Fruit fly (Drosophila melanogaster) whole organism, embryonic: ENCODE measurements around the gene CG33268.

Source experiments
- Atf3 ChIP-seq: fragments of 200-800 bp; sonication (Bioruptor generic); optimal IDR thresholded peaks from 3 replicates; lab custom pipeline; 2016; ENCODE audit warnings: missing biosample characterization, missing genetic modification characterization
- CG10147 ChIP-seq: fragments of 200-800 bp; sonication (Bioruptor generic); optimal IDR thresholded peaks from 2 replicates; lab custom pipeline; 2019; ENCODE audit warnings: missing biosample characterization, mild to moderate bottlenecking, missing genetic modification characterization, moderate library complexity
- CG10267 ChIP-seq: fragments of 200-800 bp; sonication (Bioruptor generic); optimal IDR thresholded peaks from 2 replicates; lab custom pipeline; 2018; ENCODE audit warnings: missing biosample characterization, mild to moderate bottlenecking, missing genetic modification characterization, moderate library complexity
- CG11696 ChIP-seq: fragments of 200-800 bp; sonication (Bioruptor generic); IDR thresholded peaks from 2 replicates; pipeline ENCODE4 v1.3.6; 2022; ENCODE audit warnings: missing biosample characterization, missing genetic modification characterization
- CG12391 ChIP-seq: fragments of 200-800 bp; sonication (Bioruptor generic); optimal IDR thresholded peaks from 3 replicates; lab custom pipeline; 2018; ENCODE audit warnings: missing biosample characterization, mild to moderate bottlenecking, missing genetic modification characterization, moderate library complexity
- CG12744 ChIP-seq: fragments of 200-800 bp; sonication (Bioruptor generic); optimal IDR thresholded peaks from 2 replicates; lab custom pipeline; 2016; ENCODE audit warnings: missing biosample characterization, missing genetic modification characterization
- CG13296 ChIP-seq: fragments of 200-800 bp; sonication (Bioruptor generic); optimal IDR thresholded peaks from 3 replicates; lab custom pipeline; 2018; ENCODE audit warnings: missing biosample characterization, mild to moderate bottlenecking, missing genetic modification characterization
- CG17361 ChIP-seq: fragments of 200-800 bp; sonication (Bioruptor generic); IDR thresholded peaks from 3 replicates; pipeline ENCODE4 v1.3.6; 2022; ENCODE audit warnings: missing biosample characterization, missing genetic modification characterization
- CG2129 ChIP-seq: fragments of 200-800 bp; sonication (Bioruptor generic); IDR thresholded peaks from 2 replicates; pipeline ENCODE4 v1.3.6; 2022; ENCODE audit warnings: missing biosample characterization, missing genetic modification characterization; ENCODE audit not compliant: partially characterized antibody
- CG2678 ChIP-seq: fragments of 200-800 bp; sonication (Bioruptor generic); optimal IDR thresholded peaks from 3 replicates; lab custom pipeline; 2019; ENCODE audit warnings: missing biosample characterization, mild to moderate bottlenecking, missing genetic modification characterization, moderate library complexity
- CG34224 ChIP-seq: fragments of 200-800 bp; sonication (Bioruptor generic); IDR thresholded peaks from 3 replicates; pipeline ENCODE4 v1.3.6; 2022; ENCODE audit warnings: missing biosample characterization, missing genetic modification characterization; ENCODE audit not compliant: partially characterized antibody
- CG6654 ChIP-seq: fragments of 200-800 bp; sonication (Bioruptor generic); optimal IDR thresholded peaks from 2 replicates; lab custom pipeline; 2017; ENCODE audit warnings: missing biosample characterization, mild to moderate bottlenecking, missing genetic modification characterization
- CG6683 ChIP-seq: fragments of 200-800 bp; sonication (Bioruptor generic); optimal IDR thresholded peaks from 2 replicates; lab custom pipeline; 2017; ENCODE audit warnings: missing biosample characterization, mild to moderate bottlenecking, missing genetic modification characterization, missing genetic modification reagents
- CG6791 ChIP-seq: fragments of 200-800 bp; sonication (Bioruptor generic); IDR thresholded peaks from 3 replicates; pipeline ENCODE4 v1.3.6; 2022; ENCODE audit warnings: missing biosample characterization, missing genetic modification characterization; ENCODE audit not compliant: partially characterized antibody
- CG6813 ChIP-seq: fragments of 200-800 bp; sonication (Bioruptor generic); optimal IDR thresholded peaks from 2 replicates; lab custom pipeline; 2017; ENCODE audit warnings: missing biosample characterization, missing genetic modification characterization, mild to moderate bottlenecking, moderate library complexity, missing genetic modification reagents
- CG7271 ChIP-seq: fragments of 200-800 bp; sonication (Bioruptor generic); optimal IDR thresholded peaks from 2 replicates; lab custom pipeline; 2018; ENCODE audit warnings: missing biosample characterization, mild to moderate bottlenecking, missing genetic modification characterization, moderate library complexity
- CG8765 ChIP-seq: fragments of 200-800 bp; sonication (Bioruptor generic); IDR thresholded peaks from 2 replicates; pipeline ENCODE4 v1.3.6; 2022; ENCODE audit warnings: missing biosample characterization, missing genetic modification characterization
- CG9932 ChIP-seq: fragments of 200-800 bp; sonication (Bioruptor generic); IDR thresholded peaks from 2 replicates; pipeline ENCODE4 v1.3.6; 2022; ENCODE audit warnings: missing biosample characterization, missing genetic modification characterization
- D19A ChIP-seq: fragments of 200-800 bp; optimal IDR thresholded peaks from 3 replicates; lab custom pipeline; 2019; ENCODE audit warnings: missing biosample characterization, mild to moderate bottlenecking, missing genetic modification characterization, moderate library complexity
- Med ChIP-seq: fragments of 200-800 bp; sonication (Bioruptor generic); peaks from one replicate; lab custom pipeline; 2016; ENCODE audit warnings: missing biosample characterization, missing genetic modification characterization, mild to moderate bottlenecking, inconsistent platforms, moderate library complexity
- NC2β ChIP-seq: fragments of 200-800 bp; sonication (Bioruptor generic); optimal IDR thresholded peaks from 2 replicates; lab custom pipeline; 2016; ENCODE audit warnings: missing biosample characterization, missing genetic modification characterization
- Nf-YA ChIP-seq: fragments of 200-800 bp; sonication (Bioruptor generic); IDR thresholded peaks from 2 replicates; pipeline ENCODE4 v1.3.6; 2022; ENCODE audit warnings: missing biosample characterization, missing genetic modification characterization
- Nf-YC ChIP-seq: fragments of 200-800 bp; optimal IDR thresholded peaks from 3 replicates; lab custom pipeline; 2019; ENCODE audit warnings: missing biosample characterization, mild to moderate bottlenecking, missing genetic modification characterization, moderate library complexity
- Rfx ChIP-seq: fragments of 200-800 bp; sonication (Bioruptor generic); IDR thresholded peaks from 2 replicates; pipeline ENCODE4 v1.3.6; 2022; ENCODE audit warnings: missing biosample characterization, missing genetic modification characterization
- Spps ChIP-seq: fragments of 200-800 bp; sonication (Bioruptor generic); optimal IDR thresholded peaks from 2 replicates; lab custom pipeline; 2018; ENCODE audit warnings: missing biosample characterization, mild to moderate bottlenecking, missing genetic modification characterization
- TFAM ChIP-seq: fragments of 200-800 bp; sonication (Bioruptor generic); optimal IDR thresholded peaks from 2 replicates; lab custom pipeline; 2017; ENCODE audit warnings: missing biosample characterization, missing genetic modification characterization, inconsistent platforms
- abd-A ChIP-seq: fragments of 200-800 bp; sonication (Bioruptor generic); optimal IDR thresholded peaks from 3 replicates; lab custom pipeline; 2019; ENCODE audit warnings: missing biosample characterization, mild to moderate bottlenecking, missing genetic modification characterization, moderate library complexity
- al ChIP-seq: fragments of 200-800 bp; sonication (Bioruptor generic); IDR thresholded peaks from 2 replicates; pipeline ENCODE4 v1.3.6; 2022; ENCODE audit warnings: missing biosample characterization, missing genetic modification characterization
- az2 ChIP-seq: fragments of 200-800 bp; sonication (Bioruptor generic); optimal IDR thresholded peaks from 3 replicates; lab custom pipeline; 2016; ENCODE audit warnings: missing biosample characterization, missing genetic modification characterization
- corto ChIP-seq: fragments of 200-800 bp; sonication (Bioruptor generic); optimal IDR thresholded peaks from 2 replicates; lab custom pipeline; 2016; ENCODE audit warnings: missing biosample characterization, mild to moderate bottlenecking, missing genetic modification characterization, moderate library complexity
- da ChIP-seq: fragments of 200-800 bp; sonication (Bioruptor generic); optimal IDR thresholded peaks from 2 replicates; lab custom pipeline; 2016; ENCODE audit warnings: missing biosample characterization, missing genetic modification characterization
- emc ChIP-seq: fragments of 200-800 bp; sonication (Bioruptor generic); optimal IDR thresholded peaks from 2 replicates; lab custom pipeline; 2016; ENCODE audit warnings: missing biosample characterization, missing genetic modification characterization
- gsb-n ChIP-seq: fragments of 200-800 bp; sonication (Bioruptor generic); optimal IDR thresholded peaks from 3 replicates; lab custom pipeline; 2018; ENCODE audit warnings: missing biosample characterization, mild to moderate bottlenecking, missing genetic modification characterization
- hth ChIP-seq: fragments of >200 bp; optimal IDR thresholded peaks from 2 replicates; lab custom pipeline; 2017; ENCODE audit warnings: inconsistent platforms
- knrl ChIP-seq: fragments of 200-800 bp; sonication (Bioruptor generic); IDR thresholded peaks from 3 replicates; pipeline ENCODE4 v1.3.6; 2022; ENCODE audit warnings: missing biosample characterization, missing genetic modification characterization; ENCODE audit not compliant: partially characterized antibody
- lov ChIP-seq, 2 experiments: fragments of 200-800 bp in 1 of 2; fragments of >200 bp in 1 of 2; sonication (Bioruptor generic) in 1 of 2; IDR thresholded peaks in 1 of 2; optimal IDR thresholded peaks in 1 of 2; 2 replicates in 1 of 2; 3 replicates in 1 of 2; pipeline versions ENCODE4 v1.3.6 to Lab custom; 2017 to 2022; ENCODE audit warnings: missing biosample characterization in 1 of 2, missing genetic modification characterization in 1 of 2
- oc ChIP-seq: fragments of 200-800 bp; sonication (Bioruptor generic); optimal IDR thresholded peaks from 2 replicates; lab custom pipeline; 2018; ENCODE audit warnings: missing biosample characterization, mild to moderate bottlenecking, missing genetic modification characterization, moderate library complexity
- otp ChIP-seq: fragments of 200-800 bp; sonication (Bioruptor generic); IDR thresholded peaks from 3 replicates; pipeline ENCODE4, ENCODE4 v1.3.6; 2022; ENCODE audit warnings: missing biosample characterization, missing genetic modification characterization
- pzg ChIP-seq: fragments of 200-800 bp; sonication (Bioruptor generic); optimal IDR thresholded peaks from 3 replicates; lab custom pipeline; 2018; ENCODE audit warnings: missing biosample characterization, mild to moderate bottlenecking, missing genetic modification characterization, moderate library complexity
- salm ChIP-seq: fragments of 200-800 bp; sonication (Bioruptor generic); optimal IDR thresholded peaks from 2 replicates; lab custom pipeline; 2018; ENCODE audit warnings: missing biosample characterization, mild to moderate bottlenecking, missing genetic modification characterization
- sens ChIP-seq: fragments of 200-800 bp; sonication (Bioruptor generic); peaks from one replicate; lab custom pipeline; 2016; ENCODE audit warnings: missing biosample characterization, missing genetic modification characterization
- sob ChIP-seq: fragments of 200-800 bp; sonication (Bioruptor generic); IDR thresholded peaks from 2 replicates; pipeline ENCODE4 v1.3.6; 2022; ENCODE audit warnings: missing biosample characterization, missing genetic modification characterization
- sug ChIP-seq: fragments of 200-800 bp; optimal IDR thresholded peaks from 2 replicates; lab custom pipeline; 2019; ENCODE audit warnings: missing biosample characterization, mild to moderate bottlenecking, missing genetic modification characterization, moderate library complexity
- tio ChIP-seq: fragments of 200-800 bp; sonication (Bioruptor generic); optimal IDR thresholded peaks from 2 replicates; lab custom pipeline; 2017; ENCODE audit warnings: missing biosample characterization, missing genetic modification characterization, inconsistent platforms
- toy ChIP-seq: fragments of 200-800 bp; sonication (Bioruptor generic); IDR thresholded peaks from 2 replicates; pipeline ENCODE4 v1.3.6; 2022; ENCODE audit warnings: missing biosample characterization, missing genetic modification characterization
- tx ChIP-seq: fragments of 200-800 bp; sonication (Bioruptor generic); optimal IDR thresholded peaks from 2 replicates; lab custom pipeline; 2016; ENCODE audit warnings: missing biosample characterization, missing genetic modification characterization
- wek ChIP-seq: fragments of 200-800 bp; sonication (Bioruptor generic); optimal IDR thresholded peaks from 3 replicates; lab custom pipeline; 2018; ENCODE audit warnings: missing biosample characterization, mild to moderate bottlenecking, missing genetic modification characterization, moderate library complexity
- zf30C ChIP-seq: fragments of 200-800 bp; sonication (Bioruptor generic); optimal IDR thresholded peaks from 3 replicates; lab custom pipeline; 2018; ENCODE audit warnings: missing biosample characterization, mild to moderate bottlenecking, missing genetic modification characterization

The CG33268 gene

DNA sequence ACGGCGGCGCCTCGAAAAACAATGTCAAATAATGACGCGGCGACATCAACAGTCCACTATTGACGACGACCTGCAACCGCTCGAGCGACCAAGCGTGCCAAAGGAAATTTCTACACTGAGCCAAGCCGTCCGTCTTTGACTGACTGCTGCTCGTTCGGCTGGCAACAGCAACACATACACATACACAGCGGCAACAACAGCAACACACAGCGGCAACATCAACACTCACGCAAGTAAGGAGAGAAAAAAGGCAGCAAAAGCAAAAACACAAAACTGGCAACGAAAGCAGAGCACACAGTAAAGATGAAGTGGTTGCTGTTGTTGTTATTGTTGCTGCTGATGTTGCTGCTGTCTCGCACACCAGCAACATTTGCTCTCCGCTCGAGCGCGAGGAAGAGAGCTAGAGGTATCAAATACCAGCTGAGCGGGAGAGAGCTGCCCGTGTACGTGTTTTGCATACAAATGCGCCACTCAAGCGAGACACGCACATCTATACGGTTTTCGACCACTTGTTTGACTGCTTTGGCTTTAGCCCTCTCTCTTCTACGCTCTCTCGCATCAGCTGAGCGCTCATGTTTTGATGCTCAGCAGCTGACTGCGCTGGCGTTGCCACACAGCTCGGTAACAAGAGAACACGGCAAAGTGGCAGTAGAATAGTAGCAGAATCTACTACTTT is 37.9 kb downstream of the CG33268 start (continued):
- TF ChIP-seq CG10147 (GFP tag; lab: Kevin White, UChicago) = peak; percentile 38
- TF ChIP-seq CG17361 (GFP tag; lab: Robert Waterston, UW) = peak; percentile 29; the same call in 1 of the 3 replicates
- peak; percentile 16; the same call in 1 of the 2 replicates for TF ChIP-seq CG2129 (GFP tag; lab: Robert Waterston, UW)
- TF ChIP-seq CG6813 = peak; percentile 4
- 0 out of 2 replicates have a peak, but pooled peaks have one; percentile 17 for TF ChIP-seq CG11696
- TF ChIP-seq Rfx = peak; percentile 39; the same call in 1 of the 2 replicates
- peak; percentile 21 for TF ChIP-seq CG10267 (tag; lab: Kevin White, UChicago)
- peak; percentile 70 for TF ChIP-seq corto (GFP tag; lab: Kevin White, UChicago)
- TF ChIP-seq Nf-YC (tag; lab: Kevin White, UChicago) = peak; percentile 58
- TF ChIP-seq D19A (tag; lab: Kevin White, UChicago) = no peak
- TF ChIP-seq emc (GFP tag; lab: Kevin White, UChicago) = no peak
- TF ChIP-seq CG7271 (tag; lab: Kevin White, UChicago) = no peak
- TF ChIP-seq al = no peak
- peak; percentile 88 for TF ChIP-seq abd-A (tag; lab: Kevin White, UChicago)
- peak; percentile 10 for TF ChIP-seq CG12391 (tag; lab: Kevin White, UChicago)
- peak; percentile 14 for TF ChIP-seq gsb-n
- no peak for TF ChIP-seq tio (GFP tag; lab: Kevin White, UChicago)
- TF ChIP-seq CG2678 (tag; lab: Kevin White, UChicago) = peak; percentile 13
- TF ChIP-seq oc (tag; lab: Kevin White, UChicago) = peak; percentile 39
- TF ChIP-seq CG6683 (GFP tag; lab: Kevin White, UChicago) = peak; percentile 39
- TF ChIP-seq Spps = peak; percentile 6
- peak; percentile 28 for TF ChIP-seq pzg (GFP tag; lab: Kevin White, UChicago)
- peak; percentile 44 for TF ChIP-seq CG13296 (GFP tag; lab: Kevin White, UChicago)
- peak; percentile 92 for TF ChIP-seq Med (GFP tag; lab: Kevin White, UChicago)
- TF ChIP-seq tx = no peak
- peak; percentile 29; the same call in 1 of the 3 replicates for TF ChIP-seq otp (GFP tag; lab: Robert Waterston, UW)
- no peak for TF ChIP-seq CG6654 (GFP tag; lab: Kevin White, UChicago)
- peak; percentile 61; the same call in 1 of the 2 replicates for TF ChIP-seq CG8765
- TF ChIP-seq sens (GFP tag; lab: Kevin White, UChicago) = peak; percentile 76
- peak; percentile 94 for TF ChIP-seq CG34224 (GFP tag; lab: Robert Waterston, UW)
- peak; percentile 1 for TF ChIP-seq wek (GFP tag; lab: Kevin White, UChicago)
- TF ChIP-seq CG9932 (GFP tag; lab: Robert Waterston, UW) = peak; percentile 19; the same call in 1 of the 2 replicates
- TF ChIP-seq Nf-YA = no peak
- TF ChIP-seq zf30C (GFP tag; lab: Kevin White, UChicago) = peak; percentile 77
- no peak for TF ChIP-seq da (GFP tag; lab: Kevin White, UChicago)
- TF ChIP-seq sug (tag; lab: Kevin White, UChicago) = peak; percentile 50
- peak; percentile 1 for TF ChIP-seq NC2β (GFP tag; lab: Kevin White, UChicago)
- TF ChIP-seq sob = peak; percentile 40; the same call in 1 of the 2 replicates
- no peak for TF ChIP-seq hth (lab: Kevin White, UChicago)
- peak; percentile 17 for TF ChIP-seq salm (tag; lab: Kevin White, UChicago)
- TF ChIP-seq CG6791 = peak; percentile 49; the same call in 2 of the 3 replicates
- no peak for TF ChIP-seq az2 (GFP tag; lab: Kevin White, UChicago)
- TF ChIP-seq toy = 0 out of 2 replicates have a peak, but pooled peaks have one; percentile 6
- TF ChIP-seq lov (optimal IDR thresholded peaks at IDR 0.05; lab: Kevin White, UChicago) = no peak
- peak; percentile 68; the same call in 1 of the 3 replicates for TF ChIP-seq lov (GFP tag; IDR thresholded peaks at IDR 0.05; lab: Robert Waterston, UW)
- peak; percentile 34; the same call in 1 of the 3 replicates for TF ChIP-seq knrl (GFP tag; lab: Robert Waterston, UW)
- TF ChIP-seq Atf3 (GFP tag; lab: Kevin White, UChicago) = no peak
- no peak for TF ChIP-seq CG12744 (GFP tag; lab: Kevin White, UChicago)
- TF ChIP-seq TFAM = no peak
